Fruit fly (Drosophila melanogaster): Measurements from ENCODE around the gene CG44158.

DNA sequence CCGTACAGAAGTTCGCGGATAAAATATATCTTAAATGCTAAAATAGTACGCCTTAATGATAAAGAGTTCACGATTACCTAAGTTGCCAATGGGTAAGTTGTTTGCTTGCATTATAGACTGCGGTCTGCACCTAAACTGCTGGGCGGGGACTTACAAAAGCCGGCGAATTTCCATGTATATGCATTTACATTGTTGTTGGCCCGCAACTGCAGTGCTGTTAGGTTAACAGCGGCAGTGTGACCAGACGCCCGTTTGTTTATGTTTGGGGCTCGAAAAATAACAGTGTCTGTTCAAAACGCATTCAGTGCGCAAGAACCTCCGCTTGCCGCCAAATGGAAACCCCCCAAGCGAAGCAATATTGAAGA lies 8.7 kb upstream of the CG44158 start:
- TF ChIP-seq rn (GFP tag; IDR thresholded peaks at IDR 0.05) (no peak), CG12605 (GFP tag; IDR thresholded peaks at IDR 0.05) (no peak), Pif1B (GFP tag; optimal IDR thresholded peaks at IDR 0.05) (no peak), Ets98B (GFP tag; IDR thresholded peaks at IDR 0.05) (no peak), CG32121 (GFP tag; IDR thresholded peaks at IDR 0.05) (no peak), gl (tag; optimal IDR thresholded peaks at IDR 0.05) (no peak), CG9948 (tag; optimal IDR thresholded peaks at IDR 0.05) (no peak), CG13204 (GFP tag; optimal IDR thresholded peaks at IDR 0.05) (no peak), CG8159 (tag; optimal IDR thresholded peaks at IDR 0.05) (no peak), EcR (GFP tag; optimal IDR thresholded peaks at IDR 0.05) (no peak)
